Worm (Caenorhabditis elegans) whole organism, young adult: Measurements from ENCODE around the gene Y32H12A.7.

Experiments
- B0035.1 ChIP-seq: sonication (generic microtip); optimal IDR thresholded peaks from 2 replicates; lab custom pipeline; 2016; ENCODE audit warnings: missing genetic modification characterization, mild to moderate bottlenecking, missing compliant biosample characterization, missing genotype, missing genetic modification reagents
- B0336.3 ChIP-seq: fragments of 200-800 bp; sonication (Bioruptor generic); IDR thresholded peaks from 2 replicates; pipeline ENCODE4 v1.3.6; 2022; ENCODE audit warnings: missing genetic modification characterization, missing compliant biosample characterization
- C17E4.6 ChIP-seq: fragments of 200-800 bp; sonication (Bioruptor generic); IDR thresholded peaks from 2 replicates; pipeline ENCODE4 v1.3.6; 2022; ENCODE audit warnings: missing genetic modification reagents, missing genetic modification characterization, missing compliant biosample characterization
- F10E7.11 ChIP-seq: sonication (generic microtip); optimal IDR thresholded peaks from 2 replicates; lab custom pipeline; 2017; ENCODE audit warnings: mild to moderate bottlenecking, missing genetic modification characterization, moderate library complexity, missing compliant biosample characterization
- F23B12.7 ChIP-seq: sonication (generic microtip); optimal IDR thresholded peaks from 2 replicates; lab custom pipeline; 2017; ENCODE audit warnings: missing genetic modification characterization, mild to moderate bottlenecking, missing compliant biosample characterization, antibody characterized with exemption, moderate library complexity; ENCODE audit not compliant: insufficient read depth
- F33H1.4 ChIP-seq: fragments of 200-800 bp; sonication (Bioruptor generic); IDR thresholded peaks from 2 replicates; pipeline ENCODE4 v1.3.6; 2022; ENCODE audit warnings: missing genetic modification reagents, missing genetic modification characterization, missing compliant biosample characterization
- F37B4.10 ChIP-seq: fragments of 200-800 bp; sonication (Bioruptor generic); IDR thresholded peaks from 2 replicates; pipeline ENCODE4 v1.3.6; 2022; ENCODE audit warnings: missing genetic modification characterization, missing compliant biosample characterization
- F57C9.4 ChIP-seq: sonication (generic microtip); optimal IDR thresholded peaks from 2 replicates; lab custom pipeline; 2017; ENCODE audit warnings: mild to moderate bottlenecking, missing genetic modification characterization, missing compliant biosample characterization
- T26A5.8 ChIP-seq: sonication (generic microtip); optimal IDR thresholded peaks from 2 replicates; lab custom pipeline; 2016; ENCODE audit warnings: missing genetic modification characterization, missing compliant biosample characterization
- Y53G8AR.9 ChIP-seq: fragments of 200-800 bp; sonication (Bioruptor generic); conservative IDR thresholded peaks from 2 replicates; pipeline ENCODE4 v1.3.6; 2022; ENCODE audit warnings: missing genetic modification reagents, missing genetic modification characterization, missing compliant biosample characterization
- Y67H2A.10 ChIP-seq: fragments of 200-800 bp; sonication (Bioruptor generic); conservative IDR thresholded peaks from 2 replicates; pipeline ENCODE4 v1.3.6; 2022; ENCODE audit warnings: missing genetic modification reagents, missing genetic modification characterization, missing compliant biosample characterization
- ZK185.1 ChIP-seq: sonication (generic microtip); optimal IDR thresholded peaks from 2 replicates; lab custom pipeline; 2016; ENCODE audit warnings: mild to moderate bottlenecking, missing genetic modification characterization, missing compliant biosample characterization; ENCODE audit not compliant: poor library complexity, severe bottlenecking
- ama-1 ChIP-seq, 3 experiments: fragments of 150-350 bp in 1 of 3; sonication (generic microtip) in 2 of 3; optimal IDR thresholded peaks; 2 replicates each; lab custom pipeline; 2014 to 2018; ENCODE audit warnings: missing biosample characterization in 2 of 3, missing genetic modification characterization in 2 of 3, missing genetic modification reagents in 2 of 3
- aptf-2 ChIP-seq: fragments of 200-800 bp; sonication (Bioruptor generic); conservative IDR thresholded peaks from 2 replicates; pipeline ENCODE4 v1.3.6; 2022; ENCODE audit warnings: missing genetic modification reagents, missing genetic modification characterization, missing compliant biosample characterization
- attf-5 ChIP-seq: fragments of 200-800 bp; sonication (Bioruptor generic); optimal IDR thresholded peaks from 2 replicates; lab custom pipeline; 2018; ENCODE audit warnings: mild to moderate bottlenecking, missing genetic modification characterization, missing compliant biosample characterization
- ccch-3 ChIP-seq: fragments of 200-800 bp; sonication (Bioruptor generic); optimal IDR thresholded peaks from 2 replicates; lab custom pipeline; 2018; ENCODE audit warnings: mild to moderate bottlenecking, missing genetic modification characterization, missing compliant biosample characterization
- cebp-1 ChIP-seq, 2 experiments: fragments of 200-800 bp in 1 of 2; sonication (Bioruptor generic) in 1 of 2; sonication (generic microtip) in 1 of 2; IDR thresholded peaks in 1 of 2; optimal IDR thresholded peaks in 1 of 2; 2 replicates each; pipeline versions ENCODE4 v1.3.6 to Lab custom; 2017 to 2022; ENCODE audit warnings: missing compliant biosample characterization in 2 of 2, missing genetic modification characterization in 2 of 2, mild to moderate bottlenecking in 1 of 2, missing genetic modification reagents in 1 of 2, moderate library complexity in 1 of 2
- ceh-79 ChIP-seq: sonication (generic microtip); optimal IDR thresholded peaks from 2 replicates; lab custom pipeline; 2017; ENCODE audit warnings: mild to moderate bottlenecking, missing genetic modification characterization, missing compliant biosample characterization
- chd-7 ChIP-seq: sonication (generic microtip); optimal IDR thresholded peaks from 2 replicates; lab custom pipeline; 2016; ENCODE audit warnings: mild to moderate bottlenecking, missing genetic modification characterization, moderate library complexity, missing compliant biosample characterization
- die-1 ChIP-seq: sonication (generic microtip); optimal IDR thresholded peaks from 2 replicates; lab custom pipeline; 2016; ENCODE audit warnings: missing genotype, mild to moderate bottlenecking, missing genetic modification characterization, missing compliant biosample characterization
- dpff-1 ChIP-seq: sonication (generic microtip); optimal IDR thresholded peaks from 2 replicates; lab custom pipeline; 2017; ENCODE audit warnings: mild to moderate bottlenecking, missing genetic modification characterization, missing compliant biosample characterization
- efl-1 ChIP-seq: fragments of 150-350 bp; optimal IDR thresholded peaks from 2 replicates; lab custom pipeline; 2014; ENCODE audit warnings: missing biosample characterization, missing genetic modification reagents, missing genetic modification characterization
- him-1 ChIP-seq: sonication (generic microtip); optimal IDR thresholded peaks from 2 replicates; lab custom pipeline; 2016; ENCODE audit warnings: missing genotype, missing genetic modification reagents, missing genetic modification characterization, missing compliant biosample characterization
- hmg-20 ChIP-seq: fragments of 200-800 bp; sonication (Bioruptor generic); IDR thresholded peaks from 2 replicates; pipeline ENCODE4 v1.3.6; 2022; ENCODE audit warnings: missing genetic modification reagents, missing genetic modification characterization, missing compliant biosample characterization
- let-526 ChIP-seq: fragments of 200-800 bp; sonication (Bioruptor generic); IDR thresholded peaks from 2 replicates; pipeline ENCODE4 v1.3.6; 2022; ENCODE audit warnings: missing genetic modification reagents, missing genetic modification characterization, missing compliant biosample characterization
- lin-40 ChIP-seq: sonication (generic microtip); optimal IDR thresholded peaks from 2 replicates; lab custom pipeline; 2016; ENCODE audit warnings: missing genetic modification characterization, mild to moderate bottlenecking, missing compliant biosample characterization, missing genotype, missing genetic modification reagents
- lin-54 ChIP-seq: fragments of 200-800 bp; sonication (Bioruptor generic); optimal IDR thresholded peaks from 2 replicates; lab custom pipeline; 2018; ENCODE audit warnings: mild to moderate bottlenecking, missing genetic modification characterization, missing compliant biosample characterization
- lir-1 ChIP-seq: fragments of 200-800 bp; sonication (Bioruptor generic); conservative IDR thresholded peaks from 2 replicates; pipeline ENCODE4 v1.3.6; 2022; ENCODE audit warnings: missing genetic modification reagents, missing genetic modification characterization, missing compliant biosample characterization
- madf-3 ChIP-seq: fragments of 200-800 bp; sonication (Bioruptor generic); IDR thresholded peaks from 2 replicates; pipeline ENCODE4 v1.3.6; 2022; ENCODE audit warnings: missing genetic modification reagents, missing genetic modification characterization, missing compliant biosample characterization
- madf-8 ChIP-seq: fragments of 200-800 bp; sonication (Bioruptor generic); conservative IDR thresholded peaks from 2 replicates; pipeline ENCODE4 v1.3.6; 2022; ENCODE audit warnings: missing genetic modification reagents, missing genetic modification characterization, missing compliant biosample characterization
- nfya-1 ChIP-seq: sonication (generic microtip); optimal IDR thresholded peaks from 2 replicates; lab custom pipeline; 2017; ENCODE audit warnings: antibody characterized with exemption, missing compliant biosample characterization, missing genetic modification characterization, borderline replicate concordance; ENCODE audit not compliant: insufficient read depth
- nfyb-1 ChIP-seq: fragments of 200-800 bp; sonication (Bioruptor generic); IDR thresholded peaks from 2 replicates; pipeline ENCODE4 v1.3.6; 2022; ENCODE audit warnings: missing genetic modification reagents, missing genetic modification characterization, missing compliant biosample characterization
- nhr-80 ChIP-seq: sonication (generic microtip); optimal IDR thresholded peaks from 2 replicates; lab custom pipeline; 2016; ENCODE audit warnings: missing genetic modification characterization, missing compliant biosample characterization
- nhr-90 ChIP-seq: sonication (generic microtip); optimal IDR thresholded peaks from 2 replicates; lab custom pipeline; 2016; ENCODE audit warnings: missing genotype, mild to moderate bottlenecking, missing genetic modification characterization, missing compliant biosample characterization
- pha-4 ChIP-seq: fragments of 150-350 bp; sonication (generic microtip); optimal IDR thresholded peaks from 2 replicates; lab custom pipeline; 2014; ENCODE audit warnings: missing biosample characterization, missing genetic modification reagents, missing genetic modification characterization
- rcor-1 ChIP-seq: fragments of 200-800 bp; sonication (Bioruptor generic); IDR thresholded peaks from 2 replicates; pipeline ENCODE4 v1.3.6; 2022; ENCODE audit warnings: missing genetic modification reagents, missing genetic modification characterization, missing compliant biosample characterization
- repo-1 ChIP-seq: sonication (generic microtip); optimal IDR thresholded peaks from 2 replicates; lab custom pipeline; 2017; ENCODE audit warnings: mild to moderate bottlenecking, missing genetic modification characterization, missing compliant biosample characterization
- rpc-1 ChIP-seq, 2 experiments: fragments of 150-350 bp in 1 of 2; sonication (generic microtip) in 1 of 2; optimal IDR thresholded peaks; 2 replicates each; lab custom pipeline; 2014 to 2018; ENCODE audit warnings: missing biosample characterization in 1 of 2, missing genetic modification characterization in 1 of 2, missing genetic modification reagents in 1 of 2, missing genotype in 1 of 2
- snpc-1.1 ChIP-seq: sonication (generic microtip); optimal IDR thresholded peaks from 2 replicates; lab custom pipeline; 2017; ENCODE audit warnings: missing genetic modification characterization, mild to moderate bottlenecking, missing compliant biosample characterization, antibody characterized with exemption, moderate library complexity, missing genotype, missing genetic modification reagents; ENCODE audit not compliant: insufficient read depth
- snpc-4 ChIP-seq, 5 experiments: fragments of 150-350 bp in 1 of 5; sonication (generic microtip) in 4 of 5; optimal IDR thresholded peaks; 2 replicates each; lab custom pipeline; 2014 to 2018; ENCODE audit warnings: missing genetic modification characterization in 5 of 5, missing biosample characterization in 3 of 5, antibody characterized with exemption in 2 of 5, mild to moderate bottlenecking in 2 of 5, missing compliant biosample characterization in 2 of 5, missing genotype in 2 of 5, moderate library complexity in 2 of 5, missing genetic modification reagents in 1 of 5
- tlf-1 ChIP-seq: fragments of 200-800 bp; sonication (Bioruptor generic); optimal IDR thresholded peaks from 2 replicates; lab custom pipeline; 2018; ENCODE audit warnings: mild to moderate bottlenecking, missing genetic modification characterization, missing compliant biosample characterization
- ztf-3 ChIP-seq: fragments of 200-800 bp; sonication (Bioruptor generic); optimal IDR thresholded peaks from 2 replicates; lab custom pipeline; 2018; ENCODE audit warnings: mild to moderate bottlenecking, missing genetic modification characterization, missing compliant biosample characterization

Y32H12A.7 gene

ce11 chrIII:5367995-5368899, 17.0 kb downstream of the Y32H12A.7 start, which contains the start of gene dhs-9:
dhs-9 (minus strand) TSS chrIII:5368045.
- TF ChIP-seq Y53G8AR.9 (GFP tag; lab: Robert Waterston, UW), result peak; percentile 62
- TF ChIP-seq hmg-20, result no peak
- no peak for TF ChIP-seq T26A5.8 (tag; lab: Kevin White, UChicago)
- TF ChIP-seq F57C9.4 (tag; lab: Kevin White, UChicago), result no peak
- no peak for TF ChIP-seq F33H1.4
- TF ChIP-seq ama-1 (optimal IDR thresholded peaks at IDR 0.05; lab: Kevin White, UChicago), result no peak
- no peak for TF ChIP-seq ama-1 (GFP tag; optimal IDR thresholded peaks at IDR 0.05; lab: Kevin White, UChicago)
- no peak for TF ChIP-seq efl-1 (GFP tag; lab: Kevin White, UChicago)
- peak; percentile 20 for TF ChIP-seq him-1 (tag; lab: Kevin White, UChicago)
- no peak for TF ChIP-seq F10E7.11 (tag; lab: Kevin White, UChicago)
- no peak for TF ChIP-seq ZK185.1 (tag; lab: Kevin White, UChicago)
- TF ChIP-seq rcor-1 (GFP tag; lab: Robert Waterston, UW), result no peak
- TF ChIP-seq lir-1 (GFP tag; lab: Robert Waterston, UW), result no peak
- TF ChIP-seq aptf-2, result no peak
- no peak for TF ChIP-seq cebp-1 (GFP tag; IDR thresholded peaks at IDR 0.05; lab: Robert Waterston, UW)
- peak; percentile 12 for TF ChIP-seq cebp-1 (tag; optimal IDR thresholded peaks at IDR 0.05; lab: Kevin White, UChicago)
- no peak for TF ChIP-seq B0336.3 (GFP tag; lab: Robert Waterston, UW)
- no peak for TF ChIP-seq dpff-1 (tag; lab: Kevin White, UChicago)
- no peak for TF ChIP-seq Y67H2A.10 (GFP tag; lab: Robert Waterston, UW)
- TF ChIP-seq rpc-1 (optimal IDR thresholded peaks at IDR 0.05; lab: Kevin White, UChicago), result no peak
- TF ChIP-seq rpc-1 (tag; optimal IDR thresholded peaks at IDR 0.05; lab: Kevin White, UChicago), result no peak
- TF ChIP-seq lin-40, result peak; percentile 34
- no peak for TF ChIP-seq let-526 (GFP tag; lab: Robert Waterston, UW)
- TF ChIP-seq F23B12.7 (tag; lab: Kevin White, UChicago), result no peak
- TF ChIP-seq C17E4.6 (GFP tag; lab: Robert Waterston, UW), result no peak
- TF ChIP-seq attf-5 (GFP tag; lab: Kevin White, UChicago), result peak; percentile 18
- TF ChIP-seq lin-54 (GFP tag; lab: Kevin White, UChicago), result no peak
- TF ChIP-seq repo-1, result peak; percentile 68
- TF ChIP-seq ztf-3 (GFP tag; lab: Kevin White, UChicago), result no peak
- no peak for TF ChIP-seq madf-3
- peak; percentile 32 for TF ChIP-seq pha-4
- TF ChIP-seq ccch-3 (GFP tag; lab: Kevin White, UChicago), result no peak
- TF ChIP-seq snpc-4 (GFP tag; optimal IDR thresholded peaks at IDR 0.05; lab: Kevin White, UChicago), result no peak
- TF ChIP-seq snpc-4 (tag; optimal IDR thresholded peaks at IDR 0.05; lab: Kevin White, UChicago), result no peak
- no peak for TF ChIP-seq snpc-1.1 (tag; lab: Kevin White, UChicago)
- no peak for TF ChIP-seq ceh-79 (tag; lab: Kevin White, UChicago)
- no peak for TF ChIP-seq die-1 (tag; lab: Kevin White, UChicago)
- no peak for TF ChIP-seq nfya-1 (tag; lab: Kevin White, UChicago)
- TF ChIP-seq madf-8 (GFP tag; lab: Robert Waterston, UW), result no peak
- TF ChIP-seq F37B4.10 (GFP tag; lab: Robert Waterston, UW), result no peak
- TF ChIP-seq nhr-80 (tag; lab: Kevin White, UChicago), result peak; percentile 51
- peak; percentile 58; the same call in 1 of the 2 replicates for TF ChIP-seq nfyb-1 (GFP tag; lab: Robert Waterston, UW)
- TF ChIP-seq nhr-90 (tag; lab: Kevin White, UChicago), result no peak
- TF ChIP-seq B0035.1 (tag; lab: Kevin White, UChicago), result no peak
- no peak for TF ChIP-seq tlf-1 (GFP tag; lab: Kevin White, UChicago)
- TF ChIP-seq chd-7, result no peak
